Worm (Caenorhabditis elegans): ENCODE measurements around the gene ZC204.13.

ZC204.13 gene

DNA sequence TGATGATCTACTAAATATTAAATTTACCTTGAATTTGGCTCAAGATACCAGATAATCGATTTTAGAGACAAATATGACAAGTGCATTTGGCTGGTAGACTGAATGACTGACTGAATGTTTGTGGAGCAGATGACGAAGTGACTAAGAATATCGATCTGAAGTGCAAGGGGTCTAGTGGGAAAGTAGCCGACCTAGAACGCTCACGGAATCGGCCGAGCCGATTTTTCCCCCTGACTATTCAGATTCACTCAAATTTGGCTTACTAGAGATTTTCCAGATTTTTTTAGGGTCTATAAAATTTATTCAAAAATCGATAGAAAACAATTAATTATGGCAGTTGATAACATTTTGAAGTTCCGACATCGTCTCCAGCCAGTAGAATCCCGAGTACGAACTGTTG lies 33.7 kb upstream of the ZC204.13 start, which contains the start of gene fbxc-26:
Gene fbxc-26, minus strand, starts transcription at position 101 of the 400 bp plus-strand sequence.
- TF ChIP-seq mxl-1 (tag; optimal IDR thresholded peaks at IDR 0.05) (no peak), ztf-22 (GFP tag; optimal IDR thresholded peaks at IDR 0.05) (no peak), hsf-1 (GFP tag; IDR thresholded peaks at IDR 0.05) (no peak), ztf-18 (tag; optimal IDR thresholded peaks at IDR 0.05) (no peak), egl-18 (GFP tag; IDR thresholded peaks at IDR 0.05) (no peak), rpc-1 (optimal IDR thresholded peaks at IDR 0.05) (no peak), rpc-1 (tag; optimal IDR thresholded peaks at IDR 0.05) (no peak), mcd-1 (GFP tag; IDR thresholded peaks at IDR 0.05) (no peak), dox-1 (GFP tag; IDR thresholded peaks at IDR 0.05) (no peak), tbx-9 (tag; optimal IDR thresholded peaks at IDR 0.05; ENCODE audit: borderline replicate concordance) (no peak), nhr-27 (tag; optimal IDR thresholded peaks at IDR 0.05) (no peak), unc-130 (GFP tag; optimal IDR thresholded peaks at IDR 0.05) (no peak), B0019.2 (GFP tag; conservative IDR thresholded peaks at IDR 0.05) (no peak), lin-40 (tag; optimal IDR thresholded peaks at IDR 0.05) (no peak), F49E8.2 (tag; optimal IDR thresholded peaks at IDR 0.05; ENCODE audit: insufficient read depth) (no peak), snpc-4 (GFP tag; optimal IDR thresholded peaks at IDR 0.05) (no peak), snpc-4 (tag; optimal IDR thresholded peaks at IDR 0.05) (no peak), akir-1 (GFP tag; optimal IDR thresholded peaks at IDR 0.05) (no peak), F37B4.10 (GFP tag; IDR thresholded peaks at IDR 0.05) (no peak)

ce11 chrII:1692827-1693226 lies 32.0 kb upstream of the ZC204.13 start, which contains the start of gene fbxc-21:
Gene fbxc-21, minus strand, starts transcription at chrII:1692927.
- TF ChIP-seq hmg-20 (GFP tag; IDR thresholded peaks at IDR 0.05) (no peak), ztf-26 (tag; optimal IDR thresholded peaks at IDR 0.05) (no peak), F22D6.2 (tag; optimal IDR thresholded peaks at IDR 0.05) (no peak), rcor-1 (GFP tag; IDR thresholded peaks at IDR 0.05) (no peak), tbp1 (GFP tag; optimal IDR thresholded peaks at IDR 0.05) (no peak), B0019.2 (GFP tag; conservative IDR thresholded peaks at IDR 0.05) (no peak), akir-1 (GFP tag; optimal IDR thresholded peaks at IDR 0.05) (no peak), Y67H2A.10 (GFP tag; conservative IDR thresholded peaks at IDR 0.05) (no peak), cebp-2 (GFP tag; IDR thresholded peaks at IDR 0.05) (no peak), ztf-22 (GFP tag; optimal IDR thresholded peaks at IDR 0.05) (no peak), K12H6.12 (tag; optimal IDR thresholded peaks at IDR 0.05) (no peak), C06A6.2 (GFP tag; conservative IDR thresholded peaks at IDR 0.05) (no peak), ztf-6 (GFP tag; IDR thresholded peaks at IDR 0.05) (no peak), die-1 (tag; optimal IDR thresholded peaks at IDR 0.05) (no peak), ceh-91 (GFP tag; IDR thresholded peaks at IDR 0.05) (no peak), lsl-1 (GFP tag; optimal IDR thresholded peaks at IDR 0.05) (no peak), hmg-1.2 (GFP tag; IDR thresholded peaks at IDR 0.05) (no peak)

ce11 chrII:1691011-1691410 lies 30.2 kb upstream of the ZC204.13 start, which contains the start of gene fbxc-22:
Gene fbxc-22, minus strand, starts transcription at chrII:1691111.
- TF ChIP-seq lin-26 (GFP tag; IDR thresholded peaks at IDR 0.05) (no peak), die-1 (tag; optimal IDR thresholded peaks at IDR 0.05) (no peak), atf-7 (tag; optimal IDR thresholded peaks at IDR 0.05) (no peak), hmg-20 (GFP tag; IDR thresholded peaks at IDR 0.05) (no peak), nhr-179 (tag; optimal IDR thresholded peaks at IDR 0.05) (no peak), fkh-3 (tag; optimal IDR thresholded peaks at IDR 0.05) (no peak), hsf-1 (GFP tag; IDR thresholded peaks at IDR 0.05) (no peak), ama-1 (optimal IDR thresholded peaks at IDR 0.05) (no peak), ama-1 (GFP tag; optimal IDR thresholded peaks at IDR 0.05) (no peak), akir-1 (GFP tag; optimal IDR thresholded peaks at IDR 0.05) (no peak), rec-8 (tag; optimal IDR thresholded peaks at IDR 0.05) (no peak), Y53F4B.3 (GFP tag; IDR thresholded peaks at IDR 0.05) (no peak), madf-3 (GFP tag; IDR thresholded peaks at IDR 0.05) (no peak), attf-6 (GFP tag; IDR thresholded peaks at IDR 0.05) (no peak), Y53G8AR.9 (GFP tag; conservative IDR thresholded peaks at IDR 0.05) (no peak), unc-62 (GFP tag; optimal IDR thresholded peaks at IDR 0.05) (no peak)
